Worm (Caenorhabditis elegans) whole organism, mixed stage, embryonic: ENCODE measurements around the gene best-13.

Experiments used
- M03D4.4 ChIP-seq: sonication (generic microtip); optimal IDR thresholded peaks from 2 replicates; lab custom pipeline; 2017; ENCODE audit warnings: mild to moderate bottlenecking, missing genetic modification characterization, missing compliant biosample characterization
- bed-3 ChIP-seq: fragments of 200-800 bp; sonication (Bioruptor generic); optimal IDR thresholded peaks from 3 replicates; lab custom pipeline; 2018; ENCODE audit warnings: mild to moderate bottlenecking, missing genetic modification characterization, moderate library complexity, missing compliant biosample characterization
- blmp-1 ChIP-seq: fragments of 150-350 bp; optimal IDR thresholded peaks from 2 replicates; lab custom pipeline; 2014; ENCODE audit warnings: missing biosample characterization, missing genetic modification characterization
- ceh-43 ChIP-seq: fragments of 200-800 bp; sonication (Bioruptor generic); optimal IDR thresholded peaks from 2 replicates; lab custom pipeline; 2018; ENCODE audit warnings: mild to moderate bottlenecking, missing genetic modification characterization, moderate library complexity, missing compliant biosample characterization
- ceh-83 ChIP-seq: fragments of 200-800 bp; sonication (Bioruptor generic); optimal IDR thresholded peaks from 2 replicates; lab custom pipeline; 2018; ENCODE audit warnings: mild to moderate bottlenecking, missing genetic modification characterization, missing compliant biosample characterization
- ces-1 ChIP-seq: fragments of 150-350 bp; optimal IDR thresholded peaks from 2 replicates; lab custom pipeline; 2014; ENCODE audit warnings: missing biosample characterization, missing genetic modification reagents, missing genetic modification characterization
- cnd-1 ChIP-seq: fragments of 200-800 bp; sonication (Bioruptor generic); optimal IDR thresholded peaks from 2 replicates; lab custom pipeline; 2018; ENCODE audit warnings: mild to moderate bottlenecking, missing genetic modification characterization, missing compliant biosample characterization
- drap-1 ChIP-seq: fragments of 200-800 bp; sonication (Bioruptor generic); optimal IDR thresholded peaks from 3 replicates; lab custom pipeline; 2018; ENCODE audit warnings: mild to moderate bottlenecking, missing genetic modification characterization, missing compliant biosample characterization
- elt-1 ChIP-seq: sonication (generic microtip); optimal IDR thresholded peaks from 2 replicates; lab custom pipeline; 2017; ENCODE audit warnings: missing genetic modification characterization, mild to moderate bottlenecking, missing compliant biosample characterization, antibody characterized with exemption, moderate library complexity, borderline replicate concordance; ENCODE audit not compliant: insufficient read depth
- elt-3 ChIP-seq: fragments of 150-350 bp; optimal IDR thresholded peaks from 2 replicates; lab custom pipeline; 2014; ENCODE audit warnings: missing biosample characterization, missing genetic modification characterization
- flh-1 ChIP-seq: fragments of 200-800 bp; sonication (Bioruptor generic); optimal IDR thresholded peaks from 2 replicates; lab custom pipeline; 2018; ENCODE audit warnings: mild to moderate bottlenecking, missing genetic modification characterization, moderate library complexity, missing compliant biosample characterization
- ham-2 ChIP-seq: fragments of 200-800 bp; sonication (Bioruptor generic); optimal IDR thresholded peaks from 2 replicates; lab custom pipeline; 2018; ENCODE audit warnings: mild to moderate bottlenecking, missing genetic modification characterization, missing compliant biosample characterization
- hlh-1 ChIP-seq: fragments of 150-350 bp; optimal IDR thresholded peaks from 2 replicates; lab custom pipeline; 2014; ENCODE audit warnings: missing biosample characterization, missing genetic modification reagents, missing genetic modification characterization
- lin-13 ChIP-seq: fragments of 150-350 bp; optimal IDR thresholded peaks from 2 replicates; lab custom pipeline; 2014; ENCODE audit warnings: missing biosample characterization, missing genetic modification characterization
- lin-32 ChIP-seq: fragments of 200-800 bp; sonication (Bioruptor generic); optimal IDR thresholded peaks from 2 replicates; lab custom pipeline; 2018; ENCODE audit warnings: mild to moderate bottlenecking, missing genetic modification characterization, missing compliant biosample characterization
- lsy-2 ChIP-seq: fragments of 150-350 bp; optimal IDR thresholded peaks from 2 replicates; lab custom pipeline; 2014; ENCODE audit warnings: missing biosample characterization, missing genetic modification characterization
- mab-5 ChIP-seq: fragments of 150-350 bp; optimal IDR thresholded peaks from 2 replicates; lab custom pipeline; 2014; ENCODE audit warnings: missing biosample characterization, missing genetic modification characterization
- mep-1 ChIP-seq: fragments of 150-350 bp; optimal IDR thresholded peaks from 2 replicates; lab custom pipeline; 2017; ENCODE audit warnings: missing biosample characterization, missing genetic modification reagents, missing genetic modification characterization, inconsistent platforms
- mls-2 ChIP-seq: sonication (generic microtip); optimal IDR thresholded peaks from 2 replicates; lab custom pipeline; 2016; ENCODE audit warnings: mild to moderate bottlenecking, missing genetic modification characterization, moderate library complexity, missing compliant biosample characterization
- nhr-12 ChIP-seq: fragments of 150-350 bp; optimal IDR thresholded peaks from 2 replicates; lab custom pipeline; 2014; ENCODE audit warnings: missing biosample characterization, missing genetic modification characterization
- nhr-237 ChIP-seq: fragments of 150-350 bp; optimal IDR thresholded peaks from 2 replicates; lab custom pipeline; 2014; ENCODE audit warnings: missing biosample characterization, missing genetic modification characterization
- pha-4 ChIP-seq: fragments of 150-350 bp; optimal IDR thresholded peaks from 2 replicates; lab custom pipeline; 2018; ENCODE audit warnings: missing biosample characterization, missing genetic modification reagents, missing genetic modification characterization
- sem-2 ChIP-seq: fragments of 200-800 bp; sonication (Bioruptor generic); optimal IDR thresholded peaks from 2 replicates; lab custom pipeline; 2018; ENCODE audit warnings: mild to moderate bottlenecking, missing genetic modification characterization, missing compliant biosample characterization
- snpc-4 ChIP-seq: fragments of 150-350 bp; optimal IDR thresholded peaks from 2 replicates; lab custom pipeline; 2014; ENCODE audit warnings: missing biosample characterization, missing genetic modification characterization
- sptf-1 ChIP-seq: sonication (generic microtip); optimal IDR thresholded peaks from 2 replicates; lab custom pipeline; 2017; ENCODE audit warnings: mild to moderate bottlenecking, missing genetic modification characterization, moderate library complexity, missing compliant biosample characterization
- tbx-8 ChIP-seq: fragments of 200-800 bp; sonication (Bioruptor generic); optimal IDR thresholded peaks from 2 replicates; lab custom pipeline; 2018; ENCODE audit warnings: mild to moderate bottlenecking, missing genetic modification characterization, moderate library complexity, missing compliant biosample characterization
- unc-120 ChIP-seq: sonication (generic microtip); optimal IDR thresholded peaks from 2 replicates; lab custom pipeline; 2017; ENCODE audit warnings: missing genetic modification characterization, missing compliant biosample characterization; ENCODE audit not compliant: poor library complexity, severe bottlenecking
- unc-62 ChIP-seq: fragments of 150-350 bp; optimal IDR thresholded peaks from 2 replicates; lab custom pipeline; 2014; ENCODE audit warnings: missing biosample characterization, missing genetic modification reagents, missing genetic modification characterization
- zip-8 ChIP-seq: fragments of 150-350 bp; optimal IDR thresholded peaks from 2 replicates; lab custom pipeline; 2014; ENCODE audit warnings: missing biosample characterization, missing genetic modification characterization
- ztf-11 ChIP-seq: fragments of 150-350 bp; optimal IDR thresholded peaks from 2 replicates; lab custom pipeline; 2014; ENCODE audit warnings: missing biosample characterization, missing genetic modification characterization

The best-13 gene

DNA sequence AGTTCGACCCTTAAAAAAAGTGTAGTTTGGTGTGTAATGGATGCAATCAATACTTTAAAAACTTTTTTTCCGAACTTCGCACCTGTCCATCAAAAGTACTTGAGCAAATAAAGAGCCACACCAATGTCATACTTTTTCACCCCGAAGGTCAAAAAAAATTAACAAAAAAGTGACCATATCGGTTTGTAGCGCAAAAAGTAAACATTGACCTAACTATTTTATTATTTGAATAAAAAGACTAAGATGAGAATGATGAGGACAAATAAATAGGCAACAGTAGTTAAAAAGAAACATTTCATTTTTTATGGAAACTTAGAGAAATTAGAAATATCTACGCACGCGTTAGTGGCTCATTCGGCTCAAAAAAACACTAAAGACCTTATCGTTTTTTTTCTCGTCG lies 34.4 kb upstream of the best-13 start:
- TF ChIP-seq mab-5 (tag; lab: Kevin White, UChicago): no peak
- no peak for TF ChIP-seq pha-4 (tag; lab: Kevin White, UChicago)
- no peak for TF ChIP-seq ces-1 (GFP tag; lab: Kevin White, UChicago)
- TF ChIP-seq tbx-8: no peak

DNA sequence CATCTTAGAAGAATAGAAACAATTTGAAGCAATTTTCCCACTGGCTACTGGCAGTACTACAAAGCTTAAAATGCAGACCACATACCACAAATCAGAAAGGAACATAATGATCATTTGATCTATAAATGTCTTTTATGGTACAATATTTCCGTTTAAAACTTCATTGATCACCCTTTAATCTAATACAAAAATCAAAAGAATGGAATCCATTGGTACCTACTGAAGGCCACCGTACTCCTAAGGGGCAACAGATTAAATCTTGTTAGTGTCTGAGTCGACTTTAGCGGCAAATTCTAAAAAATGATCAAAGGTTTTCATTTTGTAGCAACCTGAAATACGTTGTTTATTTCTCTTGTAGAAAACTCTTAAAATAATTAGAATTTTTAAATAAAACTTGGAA lies 31.5 kb upstream of the best-13 start:
- TF ChIP-seq cnd-1: no peak
- no peak for TF ChIP-seq ztf-11 (tag; lab: Kevin White, UChicago)
- TF ChIP-seq lin-13: no peak
- no peak for TF ChIP-seq zip-8 (tag; lab: Kevin White, UChicago)
- TF ChIP-seq sem-2 (GFP tag; lab: Kevin White, UChicago): no peak
- no peak for TF ChIP-seq bed-3 (GFP tag; lab: Kevin White, UChicago)
- TF ChIP-seq ceh-43 (GFP tag; lab: Kevin White, UChicago): no peak

DNA sequence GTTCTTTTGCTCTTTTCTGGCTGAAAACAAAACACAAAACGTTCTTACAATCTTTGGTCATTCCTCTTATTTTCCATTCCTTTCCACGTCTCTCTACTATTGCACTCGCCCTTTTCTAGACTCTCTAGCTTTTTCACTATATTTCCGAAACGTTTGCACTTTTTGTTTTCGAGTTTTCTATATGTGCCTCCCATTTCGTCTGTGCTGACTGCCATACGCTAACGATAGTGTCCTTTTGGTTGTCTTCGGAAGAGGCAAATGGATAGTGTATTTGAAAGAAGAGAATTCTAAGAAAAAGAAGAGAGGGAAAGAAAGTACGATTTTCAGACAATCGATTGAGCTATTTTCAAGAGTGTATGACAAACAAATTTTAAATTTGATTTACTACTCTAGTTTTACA lies 30.9 kb upstream of the best-13 start:
- no peak for TF ChIP-seq snpc-4 (tag; lab: Kevin White, UChicago)
- no peak for TF ChIP-seq tbx-8
- no peak for TF ChIP-seq M03D4.4 (tag; lab: Kevin White, UChicago)
- TF ChIP-seq ceh-43 (GFP tag; lab: Kevin White, UChicago): no peak
- TF ChIP-seq unc-120 (tag; lab: Kevin White, UChicago): no peak
- TF ChIP-seq flh-1 (GFP tag; lab: Kevin White, UChicago): no peak
- no peak for TF ChIP-seq ham-2 (GFP tag; lab: Kevin White, UChicago)
- TF ChIP-seq lin-32 (GFP tag; lab: Kevin White, UChicago): no peak
- TF ChIP-seq hlh-1 (tag; lab: Kevin White, UChicago): no peak
- TF ChIP-seq sem-2 (GFP tag; lab: Kevin White, UChicago): no peak

DNA sequence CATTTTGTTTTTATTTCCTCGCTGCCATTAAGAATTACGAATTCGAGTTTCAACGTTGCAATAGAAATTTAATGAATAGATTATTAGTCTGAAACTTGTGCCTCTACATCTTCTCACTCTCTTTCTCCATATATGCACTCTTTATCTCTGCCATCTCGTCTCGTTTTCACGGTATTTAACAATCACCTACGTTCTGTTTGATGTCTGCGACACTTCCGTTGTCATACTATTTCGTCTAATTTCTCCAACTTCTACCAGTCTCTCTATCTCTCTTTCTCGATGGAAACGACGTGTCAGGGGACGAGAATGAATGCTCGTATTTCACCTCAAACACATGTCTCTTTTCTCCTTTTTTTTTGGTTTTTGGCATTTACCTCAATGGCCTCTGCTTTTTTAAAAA lies 29.9 kb upstream of the best-13 start:
- peak; percentile 64 for TF ChIP-seq unc-62 (GFP tag; lab: Kevin White, UChicago)
- no peak for TF ChIP-seq sem-2 (GFP tag; lab: Kevin White, UChicago)
- no peak for TF ChIP-seq ztf-11 (tag; lab: Kevin White, UChicago)
- no peak for TF ChIP-seq lsy-2 (tag; lab: Kevin White, UChicago)
- TF ChIP-seq blmp-1 (tag; lab: Kevin White, UChicago): no peak
- no peak for TF ChIP-seq cnd-1
- TF ChIP-seq mep-1: no peak
- no peak for TF ChIP-seq lin-32 (GFP tag; lab: Kevin White, UChicago)
- TF ChIP-seq mls-2 (tag; lab: Kevin White, UChicago): no peak
- no peak for TF ChIP-seq nhr-12 (tag; lab: Kevin White, UChicago)
- TF ChIP-seq elt-3 (tag; lab: Kevin White, UChicago): no peak
- no peak for TF ChIP-seq mab-5 (tag; lab: Kevin White, UChicago)
- no peak for TF ChIP-seq flh-1 (GFP tag; lab: Kevin White, UChicago)
- peak; percentile 7 for TF ChIP-seq nhr-237 (tag; lab: Kevin White, UChicago)
- TF ChIP-seq bed-3 (GFP tag; lab: Kevin White, UChicago): no peak
- no peak for TF ChIP-seq drap-1
- TF ChIP-seq unc-120 (tag; lab: Kevin White, UChicago): peak; percentile 61
- TF ChIP-seq ces-1 (GFP tag; lab: Kevin White, UChicago): peak; percentile 28
- no peak for TF ChIP-seq elt-1
- TF ChIP-seq zip-8 (tag; lab: Kevin White, UChicago): no peak
- peak; percentile 66 for TF ChIP-seq hlh-1 (tag; lab: Kevin White, UChicago)
- TF ChIP-seq pha-4 (tag; lab: Kevin White, UChicago): peak; percentile 38
- TF ChIP-seq ceh-83 (GFP tag; lab: Kevin White, UChicago): no peak
- TF ChIP-seq M03D4.4 (tag; lab: Kevin White, UChicago): no peak
- TF ChIP-seq sptf-1 (tag; lab: Kevin White, UChicago): no peak

DNA sequence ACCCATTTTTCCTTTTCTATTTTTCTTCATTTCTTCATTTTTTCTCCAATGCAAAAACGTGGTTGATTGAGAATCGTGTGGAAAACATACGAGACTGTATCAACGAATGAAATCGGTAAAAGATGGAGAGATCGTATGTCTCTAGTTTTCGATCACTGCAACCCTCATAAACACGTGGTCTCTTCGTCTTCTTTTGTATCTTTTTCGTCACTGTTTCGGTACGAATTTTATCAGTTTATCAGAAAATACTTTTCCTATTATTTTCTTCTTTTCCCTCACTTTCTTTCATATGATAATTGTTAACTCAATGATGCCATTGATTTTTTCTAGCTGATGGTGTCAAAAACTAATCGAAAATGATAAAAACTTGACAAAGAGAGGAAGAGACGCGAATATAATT lies 28.1 kb upstream of the best-13 start:
- no peak for TF ChIP-seq lin-32 (GFP tag; lab: Kevin White, UChicago)
- no peak for TF ChIP-seq zip-8 (tag; lab: Kevin White, UChicago)
